Fruit fly (Drosophila melanogaster) whole organism, adult: ENCODE data around the gene sick.

Experiments
- CG11617 ChIP-seq: fragments of 200-800 bp; sonication (Bioruptor generic); optimal IDR thresholded peaks from 2 replicates; lab custom pipeline; 2017; ENCODE audit warnings: mild to moderate bottlenecking, missing biosample characterization, missing genetic modification reagents, missing genetic modification characterization
- CG12768 ChIP-seq: fragments of 200-800 bp; sonication (Bioruptor generic); optimal IDR thresholded peaks from 2 replicates; lab custom pipeline; 2017; ENCODE audit warnings: missing biosample characterization, missing genetic modification characterization, mild to moderate bottlenecking, moderate library complexity, missing genetic modification reagents
- CG14711 ChIP-seq: fragments of 200-800 bp; sonication (Bioruptor generic); optimal IDR thresholded peaks from 2 replicates; lab custom pipeline; 2018; ENCODE audit warnings: missing biosample characterization, mild to moderate bottlenecking, missing genetic modification characterization, moderate library complexity
- CG1620 ChIP-seq: fragments of 200-800 bp; sonication (Bioruptor generic); optimal IDR thresholded peaks from 2 replicates; lab custom pipeline; 2016; ENCODE audit warnings: missing biosample characterization, missing genetic modification characterization
- CG33017 ChIP-seq: fragments of 200-800 bp; sonication (Bioruptor generic); optimal IDR thresholded peaks from 2 replicates; lab custom pipeline; 2018; ENCODE audit warnings: missing biosample characterization, mild to moderate bottlenecking, missing genetic modification characterization, moderate library complexity
- CG5204 ChIP-seq: fragments of 200-800 bp; sonication (Bioruptor generic); optimal IDR thresholded peaks from 2 replicates; lab custom pipeline; 2016; ENCODE audit warnings: missing biosample characterization, missing genetic modification characterization
- CG7045 ChIP-seq: fragments of 200-800 bp; sonication (Bioruptor generic); optimal IDR thresholded peaks from 2 replicates; lab custom pipeline; 2017; ENCODE audit warnings: missing biosample characterization, mild to moderate bottlenecking, missing genetic modification characterization
- CG7101 ChIP-seq: fragments of 200-800 bp; sonication (Bioruptor generic); optimal IDR thresholded peaks from 2 replicates; lab custom pipeline; 2018; ENCODE audit warnings: missing biosample characterization, mild to moderate bottlenecking, missing genetic modification characterization, moderate library complexity
- Clk ChIP-seq: fragments of 200-800 bp; sonication (Bioruptor generic); optimal IDR thresholded peaks from 2 replicates; lab custom pipeline; 2017; ENCODE audit warnings: missing biosample characterization, missing genetic modification characterization
- Crg-1 ChIP-seq: fragments of 200-800 bp; sonication (Bioruptor generic); optimal IDR thresholded peaks from 2 replicates; lab custom pipeline; 2016; ENCODE audit warnings: missing biosample characterization, missing genetic modification characterization
- Hr96 ChIP-seq: fragments of 200-800 bp; sonication (Bioruptor generic); optimal IDR thresholded peaks from 2 replicates; lab custom pipeline; 2016; ENCODE audit warnings: missing biosample characterization, missing genetic modification characterization
- Mnt ChIP-seq: fragments of 200-800 bp; sonication (Bioruptor generic); optimal IDR thresholded peaks from 2 replicates; lab custom pipeline; 2016; ENCODE audit warnings: missing biosample characterization, mild to moderate bottlenecking, missing genetic modification characterization
- bab1 ChIP-seq: fragments of 200-800 bp; sonication (Bioruptor generic); optimal IDR thresholded peaks from 3 replicates; lab custom pipeline; 2019; ENCODE audit warnings: missing biosample characterization, mild to moderate bottlenecking, missing genetic modification characterization, moderate library complexity
- cic ChIP-seq: fragments of 200-800 bp; sonication (Bioruptor generic); optimal IDR thresholded peaks from 2 replicates; lab custom pipeline; 2017; ENCODE audit warnings: missing biosample characterization, mild to moderate bottlenecking, missing genetic modification characterization, moderate library complexity
- cnc ChIP-seq, 2 experiments: fragments of >200 bp; optimal IDR thresholded peaks; 2 replicates each; lab custom pipeline; 2017
- kay ChIP-seq: fragments of 200-800 bp; sonication (Bioruptor generic); peaks from one replicate; lab custom pipeline; 2016; ENCODE audit warnings: missing biosample characterization, missing genetic modification characterization, borderline replicate concordance
- ovo ChIP-seq: fragments of 200-800 bp; sonication (Bioruptor generic); optimal IDR thresholded peaks from 2 replicates; lab custom pipeline; 2016; ENCODE audit warnings: missing biosample characterization, missing genetic modification characterization
- pad ChIP-seq: fragments of 200-800 bp; sonication (Bioruptor generic); optimal IDR thresholded peaks from 3 replicates; lab custom pipeline; 2017; ENCODE audit warnings: missing biosample characterization, missing genetic modification characterization, mild to moderate bottlenecking, moderate library complexity, missing genetic modification reagents
- tj ChIP-seq: fragments of 200-800 bp; sonication (Bioruptor generic); optimal IDR thresholded peaks from 3 replicates; lab custom pipeline; 2017; ENCODE audit warnings: missing biosample characterization, mild to moderate bottlenecking, missing genetic modification characterization, moderate library complexity
- toe ChIP-seq: fragments of 200-800 bp; sonication (Bioruptor generic); optimal IDR thresholded peaks from 2 replicates; lab custom pipeline; 2016; ENCODE audit warnings: missing biosample characterization, missing genetic modification characterization

Gene sick

dm6 chr2L:19898540-19899300 is 102.6 kb downstream of the sick start:
- TF ChIP-seq CG1620 (GFP tag; lab: Kevin White, UChicago), result no peak
- TF ChIP-seq CG7101 (tag; lab: Kevin White, UChicago), result no peak
- TF ChIP-seq ovo (GFP tag; lab: Kevin White, UChicago), result no peak
- no peak for TF ChIP-seq kay
- no peak for TF ChIP-seq toe (GFP tag; lab: Kevin White, UChicago)
- TF ChIP-seq CG12768 (GFP tag; lab: Kevin White, UChicago), result no peak
- no peak for TF ChIP-seq Mnt (GFP tag; lab: Kevin White, UChicago)
- no peak for TF ChIP-seq Crg-1

dm6 chr2L:19899498-19899897 is 103.3 kb downstream of the sick start:
- TF ChIP-seq CG14711 (tag; lab: Kevin White, UChicago) (no peak), bab1 (GFP tag; lab: Kevin White, UChicago) (no peak), CG5204 (GFP tag; lab: Kevin White, UChicago) (no peak), CG7101 (tag; lab: Kevin White, UChicago) (no peak), CG33017 (tag; lab: Kevin White, UChicago) (no peak), tj (GFP tag; lab: Kevin White, UChicago) (no peak), cic (GFP tag; lab: Kevin White, UChicago) (no peak), CG12768 (GFP tag; lab: Kevin White, UChicago) (no peak)

DNA sequence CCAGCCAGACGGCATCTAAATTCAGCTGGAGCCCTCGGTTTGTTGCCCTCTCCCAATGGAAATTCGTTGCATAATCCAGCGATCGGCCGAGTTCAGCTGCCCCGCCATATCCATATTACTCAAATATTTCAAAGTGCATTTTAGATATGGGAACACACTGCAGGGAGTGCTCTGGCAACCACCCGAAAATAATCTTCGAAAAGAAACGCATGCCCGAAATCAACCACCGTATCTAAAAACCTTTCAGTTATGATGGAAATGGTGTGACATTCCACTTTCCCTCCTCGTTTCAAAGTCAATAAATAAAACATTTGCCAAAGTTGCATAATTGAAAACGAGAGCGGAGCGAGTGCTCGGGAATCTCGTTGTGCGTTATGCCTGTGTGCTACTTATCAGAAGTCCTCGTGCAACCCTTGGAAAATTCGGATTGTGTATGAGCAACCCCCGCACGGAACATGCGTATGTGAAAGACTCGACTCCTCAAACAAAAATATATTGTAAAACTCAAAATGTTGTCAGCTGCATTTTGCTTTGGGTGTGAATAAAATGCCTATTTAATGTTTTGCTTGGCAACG is 106.6 kb downstream of the sick start:
- TF ChIP-seq Crg-1, result no peak
- no peak for TF ChIP-seq CG14711 (tag; lab: Kevin White, UChicago)
- TF ChIP-seq cic (GFP tag; lab: Kevin White, UChicago), result no peak
- TF ChIP-seq bab1 (GFP tag; lab: Kevin White, UChicago), result no peak
- TF ChIP-seq cnc (optimal IDR thresholded peaks at IDR 0.05; lab: Kevin White, UChicago), result no peak
- TF ChIP-seq Mnt (GFP tag; lab: Kevin White, UChicago), result no peak
- TF ChIP-seq CG12768 (GFP tag; lab: Kevin White, UChicago), result no peak
- no peak for TF ChIP-seq CG7045 (GFP tag; lab: Kevin White, UChicago)
- TF ChIP-seq tj (GFP tag; lab: Kevin White, UChicago), result no peak
- TF ChIP-seq ovo (GFP tag; lab: Kevin White, UChicago), result no peak
- TF ChIP-seq CG11617, result no peak
- TF ChIP-seq CG7101 (tag; lab: Kevin White, UChicago), result no peak
- no peak for TF ChIP-seq kay
- TF ChIP-seq CG33017 (tag; lab: Kevin White, UChicago), result no peak
- TF ChIP-seq CG1620 (GFP tag; lab: Kevin White, UChicago), result no peak
- TF ChIP-seq toe (GFP tag; lab: Kevin White, UChicago), result no peak
- TF ChIP-seq Clk, result no peak

- TF ChIP-seq Crg-1, result no peak
- no peak for TF ChIP-seq CG7045 (GFP tag; lab: Kevin White, UChicago)
- no peak for TF ChIP-seq CG12768 (GFP tag; lab: Kevin White, UChicago)
- TF ChIP-seq Clk, result no peak
- no peak for TF ChIP-seq CG11617
- TF ChIP-seq CG7101 (tag; lab: Kevin White, UChicago), result no peak
- no peak for TF ChIP-seq CG14711 (tag; lab: Kevin White, UChicago)
- TF ChIP-seq cnc (optimal IDR thresholded peaks at IDR 0.05; lab: Kevin White, UChicago), result no peak
- no peak for TF ChIP-seq bab1 (GFP tag; lab: Kevin White, UChicago)
- TF ChIP-seq kay, result no peak
- no peak for TF ChIP-seq cic (GFP tag; lab: Kevin White, UChicago)
- TF ChIP-seq ovo (GFP tag; lab: Kevin White, UChicago), result no peak
- TF ChIP-seq CG5204 (GFP tag; lab: Kevin White, UChicago), result no peak
- no peak for TF ChIP-seq Hr96
- no peak for TF ChIP-seq CG33017 (tag; lab: Kevin White, UChicago)
Measured at dm6 chr2L:19905233-19905632, 109.1 kb downstream of the sick start.

DNA sequence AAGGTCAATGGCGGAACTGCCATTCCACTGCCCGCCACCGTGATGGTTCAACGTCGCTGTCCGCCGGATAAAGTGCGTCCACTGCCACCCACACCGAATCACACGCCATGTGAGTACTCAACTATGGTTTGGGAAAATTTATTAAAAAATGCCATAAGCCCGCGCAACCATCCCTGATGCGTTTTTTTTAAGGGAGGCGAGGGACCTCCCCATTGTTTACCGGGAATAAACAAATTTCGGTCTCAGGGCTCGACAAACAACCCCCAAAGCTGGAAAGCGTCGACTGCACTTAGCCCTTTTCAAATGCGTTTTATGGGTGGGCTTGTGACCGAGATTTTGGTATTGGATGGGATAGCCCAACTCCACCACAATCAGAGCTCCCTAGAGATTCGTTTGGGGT is 111.6 kb downstream of the sick start:
- no peak for TF ChIP-seq Clk
- TF ChIP-seq CG5204 (GFP tag; lab: Kevin White, UChicago), result no peak
- TF ChIP-seq CG7045 (GFP tag; lab: Kevin White, UChicago), result no peak
- TF ChIP-seq kay, result no peak
- TF ChIP-seq CG1620 (GFP tag; lab: Kevin White, UChicago), result no peak
- TF ChIP-seq CG7101 (tag; lab: Kevin White, UChicago), result no peak

DNA sequence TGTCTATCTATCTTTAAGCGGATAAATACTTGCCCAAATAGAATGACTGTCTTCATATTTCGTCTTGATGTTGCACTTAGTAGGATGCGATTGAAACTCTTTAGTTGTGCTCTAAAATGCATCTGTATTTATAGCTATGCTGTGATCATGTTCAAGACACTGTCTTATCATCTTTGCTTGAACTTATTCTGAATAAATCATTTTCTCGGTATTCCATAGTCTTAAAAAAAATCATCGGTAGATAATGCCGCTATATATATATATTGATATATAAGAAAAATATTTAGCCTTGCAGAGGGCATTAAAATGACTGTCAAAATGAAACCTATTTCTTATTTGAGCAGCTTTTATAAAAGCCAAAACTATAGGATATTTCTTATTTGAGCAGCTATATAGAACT is 116.1 kb downstream of the sick start, which contains the start of gene TotF:
TSS of gene TotF (minus strand) at position 101 of the 400 bp plus-strand sequence.
- TF ChIP-seq Crg-1 (no peak), cic (GFP tag; lab: Kevin White, UChicago) (no peak), CG14711 (tag; lab: Kevin White, UChicago) (no peak), Mnt (GFP tag; lab: Kevin White, UChicago) (no peak), ovo (GFP tag; lab: Kevin White, UChicago) (no peak), CG5204 (GFP tag; lab: Kevin White, UChicago) (no peak), cnc (optimal IDR thresholded peaks at IDR 0.05; lab: Kevin White, UChicago) (no peak)

dm6 chr2L:19913416-19913815 is 117.3 kb downstream of the sick start, which contains the start of gene TotE:
Gene TotE, minus strand, starts transcription at chr2L:19913516.
- TF ChIP-seq Crg-1 (no peak), ovo (GFP tag; lab: Kevin White, UChicago) (no peak), toe (GFP tag; lab: Kevin White, UChicago) (no peak), tj (GFP tag; lab: Kevin White, UChicago) (no peak), CG33017 (tag; lab: Kevin White, UChicago) (no peak), pad (no peak), CG1620 (GFP tag; lab: Kevin White, UChicago) (no peak), CG5204 (GFP tag; lab: Kevin White, UChicago) (no peak), CG12768 (GFP tag; lab: Kevin White, UChicago) (no peak), Mnt (GFP tag; lab: Kevin White, UChicago) (no peak), CG7045 (GFP tag; lab: Kevin White, UChicago) (no peak), CG14711 (tag; lab: Kevin White, UChicago) (no peak), kay (no peak), cic (GFP tag; lab: Kevin White, UChicago) (no peak), bab1 (GFP tag; lab: Kevin White, UChicago) (no peak), Clk (no peak), CG11617 (no peak), CG7101 (tag; lab: Kevin White, UChicago) (no peak), Hr96 (no peak), cnc (optimal IDR thresholded peaks at IDR 0.05; lab: Kevin White, UChicago) (no peak)
